Fruit fly (Drosophila melanogaster) whole organism, pupa: ENCODE data around the gene CG12576.
A peak's percentile ranks its signal among the peaks of the same experiment; 100 is the strongest.

Source experiments
- CG10348 ChIP-seq: fragments of 200-800 bp; sonication (Bioruptor generic); IDR thresholded peaks from 2 replicates; pipeline ENCODE4 v1.3.6; 2022; ENCODE audit warnings: missing biosample characterization, missing genetic modification characterization
- CG12605 ChIP-seq: fragments of 200-800 bp; sonication (Bioruptor generic); IDR thresholded peaks from 2 replicates; pipeline ENCODE4 v1.3.6; 2022; ENCODE audit warnings: missing biosample characterization, missing genetic modification characterization
- CG13204 ChIP-seq: fragments of 200-800 bp; sonication (Bioruptor generic); optimal IDR thresholded peaks from 2 replicates; lab custom pipeline; 2018; ENCODE audit warnings: missing biosample characterization, mild to moderate bottlenecking, missing genetic modification characterization, moderate library complexity
- CG14655 ChIP-seq: fragments of 200-800 bp; sonication (Bioruptor generic); optimal IDR thresholded peaks from 3 replicates; lab custom pipeline; 2017; ENCODE audit warnings: mild to moderate bottlenecking, missing biosample characterization, missing genetic modification reagents, missing genetic modification characterization
- CG15710 ChIP-seq: fragments of 200-800 bp; sonication (Bioruptor generic); optimal IDR thresholded peaks from 2 replicates; lab custom pipeline; 2018; ENCODE audit warnings: missing biosample characterization, mild to moderate bottlenecking, missing genetic modification characterization, moderate library complexity
- CG17806 ChIP-seq: fragments of 200-800 bp; sonication (Bioruptor generic); optimal IDR thresholded peaks from 2 replicates; lab custom pipeline; 2018; ENCODE audit warnings: missing biosample characterization, mild to moderate bottlenecking, missing genetic modification characterization, moderate library complexity
- CG32121 ChIP-seq: fragments of 200-800 bp; sonication (Bioruptor generic); IDR thresholded peaks from 2 replicates; pipeline ENCODE4 v1.3.6; 2022; ENCODE audit warnings: missing biosample characterization, missing genetic modification characterization
- CG34367 ChIP-seq: fragments of 200-800 bp; sonication (Bioruptor generic); optimal IDR thresholded peaks from 2 replicates; lab custom pipeline; 2018; ENCODE audit warnings: missing biosample characterization, mild to moderate bottlenecking, missing genetic modification characterization
- CG4496 ChIP-seq: fragments of 200-800 bp; sonication (Bioruptor generic); IDR thresholded peaks from 3 replicates; pipeline ENCODE4 v1.3.6; 2022; ENCODE audit warnings: missing biosample characterization, missing genetic modification characterization
- CG8159 ChIP-seq: fragments of 200-800 bp; sonication (Bioruptor generic); optimal IDR thresholded peaks from 3 replicates; lab custom pipeline; 2018; ENCODE audit warnings: missing biosample characterization, mild to moderate bottlenecking, missing genetic modification characterization, moderate library complexity
- CG8301 ChIP-seq: fragments of 200-800 bp; sonication (Bioruptor generic); optimal IDR thresholded peaks from 2 replicates; lab custom pipeline; 2018; ENCODE audit warnings: missing biosample characterization, mild to moderate bottlenecking, missing genetic modification characterization
- CG9948 ChIP-seq: fragments of 200-800 bp; sonication (Bioruptor generic); optimal IDR thresholded peaks from 2 replicates; lab custom pipeline; 2018; ENCODE audit warnings: missing biosample characterization, mild to moderate bottlenecking, missing genetic modification characterization, moderate library complexity
- D1 ChIP-seq: fragments of 200-800 bp; sonication (Bioruptor generic); optimal IDR thresholded peaks from 2 replicates; lab custom pipeline; 2018; ENCODE audit warnings: missing biosample characterization, mild to moderate bottlenecking, missing genetic modification characterization, moderate library complexity
- EcR ChIP-seq: fragments of 200-800 bp; sonication (Bioruptor generic); optimal IDR thresholded peaks from 3 replicates; lab custom pipeline; 2019; ENCODE audit warnings: missing biosample characterization, missing genetic modification characterization, mild to moderate bottlenecking, moderate library complexity, missing genetic modification reagents
- Ets98B ChIP-seq: fragments of 200-800 bp; sonication (Bioruptor generic); IDR thresholded peaks from 2 replicates; pipeline ENCODE4 v1.3.6; 2022; ENCODE audit warnings: missing biosample characterization, missing genetic modification characterization
- Pif1A ChIP-seq: fragments of 200-800 bp; sonication (Bioruptor generic); optimal IDR thresholded peaks from 3 replicates; lab custom pipeline; 2016; ENCODE audit warnings: missing biosample characterization, missing genetic modification characterization
- Pif1B ChIP-seq: fragments of 200-800 bp; sonication (Bioruptor generic); optimal IDR thresholded peaks from 3 replicates; lab custom pipeline; 2016; ENCODE audit warnings: missing biosample characterization, missing genetic modification characterization
- Snoo ChIP-seq: fragments of 200-800 bp; sonication (Bioruptor generic); optimal IDR thresholded peaks from 3 replicates; lab custom pipeline; 2017; ENCODE audit warnings: missing biosample characterization, mild to moderate bottlenecking, missing genetic modification characterization, inconsistent platforms
- fd96Ca ChIP-seq: fragments of 200-800 bp; sonication (Bioruptor generic); IDR thresholded peaks from 3 replicates; pipeline ENCODE4 v1.3.6; 2022; ENCODE audit warnings: missing biosample characterization, missing genetic modification characterization
- gl ChIP-seq: fragments of 200-800 bp; sonication (Bioruptor generic); optimal IDR thresholded peaks from 2 replicates; lab custom pipeline; 2018; ENCODE audit warnings: missing biosample characterization, mild to moderate bottlenecking, missing genetic modification characterization
- rn ChIP-seq: fragments of 200-800 bp; sonication (Bioruptor generic); IDR thresholded peaks from 2 replicates; pipeline ENCODE4 v1.3.6; 2022; ENCODE audit warnings: missing biosample characterization, missing genetic modification characterization

Gene CG12576

dm6 chrX:22486487-22486886 is 4.3 kb upstream of the CG12576 start:
- TF ChIP-seq rn (GFP tag; lab: Robert Waterston, UW) (no peak), EcR (no peak), CG13204 (GFP tag; lab: Kevin White, UChicago) (no peak), Snoo (tag; lab: Kevin White, UChicago) (no peak), CG15710 (tag; lab: Kevin White, UChicago) (no peak), Pif1B (GFP tag; lab: Kevin White, UChicago) (no peak), Pif1A (GFP tag; lab: Kevin White, UChicago) (no peak), D1 (no peak)

dm6 chrX:22481131-22481530 is 1.0 kb downstream of the CG12576 start:
- TF ChIP-seq D1 (no peak), gl (tag; lab: Kevin White, UChicago) (peak; percentile 9), EcR (no peak), fd96Ca (GFP tag; lab: Robert Waterston, UW) (0 out of 3 replicates have a peak, but pooled peaks have one; percentile 9), CG13204 (GFP tag; lab: Kevin White, UChicago) (no peak), CG8301 (tag; lab: Kevin White, UChicago) (no peak), CG4496 (GFP tag; lab: Robert Waterston, UW) (peak; percentile 38; the same call in 1 of the 3 replicates), Snoo (tag; lab: Kevin White, UChicago) (no peak), CG32121 (GFP tag; lab: Robert Waterston, UW) (0 out of 2 replicates have a peak, but pooled peaks have one; percentile 18), CG8159 (tag; lab: Kevin White, UChicago) (no peak), CG17806 (tag; lab: Kevin White, UChicago) (no peak), CG9948 (tag; lab: Kevin White, UChicago) (no peak), CG34367 (tag; lab: Kevin White, UChicago) (no peak), CG15710 (tag; lab: Kevin White, UChicago) (no peak), Ets98B (GFP tag; lab: Robert Waterston, UW) (no peak), CG14655 (GFP tag; lab: Kevin White, UChicago) (peak; percentile 35), rn (GFP tag; lab: Robert Waterston, UW) (no peak), CG12605 (GFP tag; lab: Robert Waterston, UW) (peak; percentile 47), Pif1B (GFP tag; lab: Kevin White, UChicago) (no peak), CG10348 (GFP tag; lab: Robert Waterston, UW) (no peak), Pif1A (GFP tag; lab: Kevin White, UChicago) (peak; percentile 5)

- TF ChIP-seq gl (tag; lab: Kevin White, UChicago) (no peak), CG9948 (tag; lab: Kevin White, UChicago) (no peak)
Measured at dm6 chrX:22480612-22481011, 1.5 kb downstream of the CG12576 start.

dm6 chrX:22479207-22479820 is 2.8 kb downstream of the CG12576 start:
- TF ChIP-seq CG17806 (tag; lab: Kevin White, UChicago) (peak; percentile 23), D1 (no peak), Snoo (tag; lab: Kevin White, UChicago) (peak; percentile 75), CG15710 (tag; lab: Kevin White, UChicago) (peak; percentile 33), EcR (no peak), Pif1A (GFP tag; lab: Kevin White, UChicago) (peak; percentile 64), CG34367 (tag; lab: Kevin White, UChicago) (peak; percentile 28), Pif1B (GFP tag; lab: Kevin White, UChicago) (peak; percentile 45), CG12605 (GFP tag; lab: Robert Waterston, UW) (no peak), CG8301 (tag; lab: Kevin White, UChicago) (peak; percentile 64), CG14655 (GFP tag; lab: Kevin White, UChicago) (no peak), Ets98B (GFP tag; lab: Robert Waterston, UW) (peak; percentile 18; the same call in 1 of the 2 replicates), fd96Ca (GFP tag; lab: Robert Waterston, UW) (0 out of 3 replicates have a peak, but pooled peaks have one; percentile 20), gl (tag; lab: Kevin White, UChicago) (no peak), CG8159 (tag; lab: Kevin White, UChicago) (peak; percentile 31), CG9948 (tag; lab: Kevin White, UChicago) (peak; percentile 19), CG13204 (GFP tag; lab: Kevin White, UChicago) (no peak), CG32121 (GFP tag; lab: Robert Waterston, UW) (peak; percentile 25; the same call in 1 of the 2 replicates), CG4496 (GFP tag; lab: Robert Waterston, UW) (no peak), rn (GFP tag; lab: Robert Waterston, UW) (no peak), CG10348 (GFP tag; lab: Robert Waterston, UW) (no peak)

dm6 chrX:22477689-22478590 is 4.2 kb downstream of the CG12576 start:
- no peak for TF ChIP-seq CG4496 (GFP tag; lab: Robert Waterston, UW)
- no peak for TF ChIP-seq CG15710 (tag; lab: Kevin White, UChicago)
- TF ChIP-seq EcR: no peak
- TF ChIP-seq Ets98B (GFP tag; lab: Robert Waterston, UW): no peak
- no peak for TF ChIP-seq D1
- no peak for TF ChIP-seq CG32121 (GFP tag; lab: Robert Waterston, UW)
- no peak for TF ChIP-seq CG8301 (tag; lab: Kevin White, UChicago)
- no peak for TF ChIP-seq gl (tag; lab: Kevin White, UChicago)
- no peak for TF ChIP-seq CG17806 (tag; lab: Kevin White, UChicago)
- no peak for TF ChIP-seq Pif1A (GFP tag; lab: Kevin White, UChicago)
- TF ChIP-seq CG8159 (tag; lab: Kevin White, UChicago): no peak
- TF ChIP-seq CG10348 (GFP tag; lab: Robert Waterston, UW): no peak
- TF ChIP-seq CG12605 (GFP tag; lab: Robert Waterston, UW): no peak
- no peak for TF ChIP-seq CG14655 (GFP tag; lab: Kevin White, UChicago)
- no peak for TF ChIP-seq rn (GFP tag; lab: Robert Waterston, UW)
- TF ChIP-seq CG9948 (tag; lab: Kevin White, UChicago): no peak
- TF ChIP-seq CG34367 (tag; lab: Kevin White, UChicago): no peak
- no peak for TF ChIP-seq Snoo (tag; lab: Kevin White, UChicago)
- TF ChIP-seq, all 21 proteins: peak for 0
